Worm (Caenorhabditis elegans) whole organism, late embryonic: Measurements from ENCODE around the gene cpf-2.

Experiments used
- C08G9.2 ChIP-seq: sonication (generic microtip); optimal IDR thresholded peaks from 2 replicates; lab custom pipeline; 2016; ENCODE audit warnings: mild to moderate bottlenecking, missing genetic modification characterization, moderate library complexity, missing compliant biosample characterization
- K02D7.2 ChIP-seq: sonication (generic microtip); optimal IDR thresholded peaks from 2 replicates; lab custom pipeline; 2017; ENCODE audit warnings: mild to moderate bottlenecking, missing genetic modification characterization, missing compliant biosample characterization
- T23F11.4 ChIP-seq: fragments of 200-800 bp; sonication (Bioruptor generic); optimal IDR thresholded peaks from 2 replicates; lab custom pipeline; 2018; ENCODE audit warnings: mild to moderate bottlenecking, missing genetic modification characterization, missing compliant biosample characterization
- Y22D7AL.16 ChIP-seq: sonication (generic microtip); optimal IDR thresholded peaks from 2 replicates; lab custom pipeline; 2016; ENCODE audit warnings: missing genetic modification characterization, missing compliant biosample characterization
- ahr-1 ChIP-seq: sonication (generic microtip); optimal IDR thresholded peaks from 2 replicates; lab custom pipeline; 2016; ENCODE audit warnings: missing genetic modification characterization, missing compliant biosample characterization
- ceh-14 ChIP-seq: sonication (generic microtip); optimal IDR thresholded peaks from 2 replicates; lab custom pipeline; 2016; ENCODE audit warnings: missing genotype, missing genetic modification characterization, missing compliant biosample characterization
- ceh-18 ChIP-seq: sonication (generic microtip); optimal IDR thresholded peaks from 2 replicates; lab custom pipeline; 2016; ENCODE audit warnings: missing genetic modification characterization, missing compliant biosample characterization
- ceh-2 ChIP-seq: sonication (generic microtip); optimal IDR thresholded peaks from 2 replicates; lab custom pipeline; 2016; ENCODE audit warnings: missing genotype, missing genetic modification characterization, missing compliant biosample characterization
- ceh-22 ChIP-seq: sonication (generic microtip); optimal IDR thresholded peaks from 2 replicates; lab custom pipeline; 2017; ENCODE audit warnings: missing biosample characterization, missing genetic modification characterization
- ceh-31 ChIP-seq: sonication (generic microtip); optimal IDR thresholded peaks from 2 replicates; lab custom pipeline; 2016; ENCODE audit warnings: missing genetic modification characterization, missing compliant biosample characterization
- ceh-34 ChIP-seq: sonication (generic microtip); optimal IDR thresholded peaks from 2 replicates; lab custom pipeline; 2016; ENCODE audit warnings: mild to moderate bottlenecking, missing genetic modification characterization, missing compliant biosample characterization
- ceh-48 ChIP-seq: sonication (generic microtip); optimal IDR thresholded peaks from 2 replicates; lab custom pipeline; 2016; ENCODE audit warnings: missing genetic modification characterization, inconsistent platforms, missing compliant biosample characterization
- ceh-9 ChIP-seq: sonication (generic microtip); optimal IDR thresholded peaks from 2 replicates; lab custom pipeline; 2016; ENCODE audit warnings: mild to moderate bottlenecking, missing genetic modification characterization, inconsistent platforms, missing compliant biosample characterization
- dmd-4 ChIP-seq: sonication (generic microtip); optimal IDR thresholded peaks from 2 replicates; lab custom pipeline; 2016; ENCODE audit warnings: borderline replicate concordance, missing genetic modification characterization, missing compliant biosample characterization
- dve-1 ChIP-seq: sonication (generic microtip); optimal IDR thresholded peaks from 2 replicates; lab custom pipeline; 2017; ENCODE audit warnings: antibody characterized with exemption, mild to moderate bottlenecking, missing genetic modification characterization, missing compliant biosample characterization
- elt-2 ChIP-seq: sonication (generic microtip); optimal IDR thresholded peaks from 2 replicates; lab custom pipeline; 2016; ENCODE audit warnings: missing genetic modification reagents, missing genetic modification characterization, missing compliant biosample characterization
- ets-4 ChIP-seq: sonication (generic microtip); optimal IDR thresholded peaks from 2 replicates; lab custom pipeline; 2016; ENCODE audit warnings: missing genetic modification characterization, missing compliant biosample characterization
- eyg-1 ChIP-seq: sonication (generic microtip); optimal IDR thresholded peaks from 2 replicates; lab custom pipeline; 2016; ENCODE audit warnings: missing genotype, missing genetic modification characterization, missing compliant biosample characterization
- fax-1 ChIP-seq: sonication (generic microtip); optimal IDR thresholded peaks from 2 replicates; lab custom pipeline; 2016; ENCODE audit warnings: missing genotype, missing genetic modification characterization, missing compliant biosample characterization
- gmeb-2 ChIP-seq: sonication (generic microtip); optimal IDR thresholded peaks from 2 replicates; lab custom pipeline; 2016; ENCODE audit warnings: missing genetic modification characterization, inconsistent platforms, missing compliant biosample characterization
- hlh-30 ChIP-seq: sonication (generic microtip); optimal IDR thresholded peaks from 2 replicates; lab custom pipeline; 2017; ENCODE audit warnings: antibody characterized with exemption, missing genetic modification characterization, missing compliant biosample characterization; ENCODE audit not compliant: insufficient read depth
- hlh-6 ChIP-seq: sonication (generic microtip); optimal IDR thresholded peaks from 2 replicates; lab custom pipeline; 2016; ENCODE audit warnings: missing genotype, missing genetic modification characterization, missing compliant biosample characterization
- hlh-8 ChIP-seq: sonication (generic microtip); optimal IDR thresholded peaks from 2 replicates; lab custom pipeline; 2016; ENCODE audit warnings: missing genotype, missing genetic modification characterization, missing compliant biosample characterization
- mec-3 ChIP-seq: sonication (generic microtip); optimal IDR thresholded peaks from 2 replicates; lab custom pipeline; 2016; ENCODE audit warnings: borderline replicate concordance, missing genetic modification characterization, missing compliant biosample characterization
- nfya-1 ChIP-seq: sonication (generic microtip); optimal IDR thresholded peaks from 2 replicates; lab custom pipeline; 2017; ENCODE audit warnings: missing genetic modification characterization, mild to moderate bottlenecking, missing compliant biosample characterization, antibody characterized with exemption, moderate library complexity
- pros-1 ChIP-seq: fragments of 150-350 bp; optimal IDR thresholded peaks from 2 replicates; lab custom pipeline; 2014; ENCODE audit warnings: missing biosample characterization, missing genetic modification reagents, missing genetic modification characterization
- rnt-1 ChIP-seq: sonication (generic microtip); optimal IDR thresholded peaks from 2 replicates; lab custom pipeline; 2016; ENCODE audit warnings: missing genetic modification characterization, missing compliant biosample characterization
- sdc-2 ChIP-seq: sonication (generic microtip); optimal IDR thresholded peaks from 2 replicates; lab custom pipeline; 2016; ENCODE audit warnings: missing genotype, missing genetic modification characterization, missing compliant biosample characterization
- sox-2 ChIP-seq: fragments of 200-800 bp; sonication (Bioruptor generic); IDR thresholded peaks from 2 replicates; pipeline ENCODE4 v1.3.6; 2022; ENCODE audit warnings: missing genetic modification reagents, missing genetic modification characterization, missing compliant biosample characterization
- sox-4 ChIP-seq: sonication (generic microtip); optimal IDR thresholded peaks from 2 replicates; lab custom pipeline; 2017; ENCODE audit warnings: mild to moderate bottlenecking, missing genetic modification characterization, inconsistent platforms, missing compliant biosample characterization
- syd-9 ChIP-seq: sonication (generic microtip); optimal IDR thresholded peaks from 2 replicates; lab custom pipeline; 2016; ENCODE audit warnings: mild to moderate bottlenecking, missing genetic modification characterization, moderate library complexity, missing compliant biosample characterization
- tbx-2 ChIP-seq: sonication (generic microtip); optimal IDR thresholded peaks from 2 replicates; lab custom pipeline; 2016; ENCODE audit warnings: missing genetic modification characterization, missing compliant biosample characterization
- tbx-7 ChIP-seq: sonication (generic microtip); optimal IDR thresholded peaks from 2 replicates; lab custom pipeline; 2016; ENCODE audit warnings: missing genotype, missing genetic modification characterization, missing compliant biosample characterization
- ttx-3 ChIP-seq: sonication (generic microtip); optimal IDR thresholded peaks from 2 replicates; lab custom pipeline; 2016; ENCODE audit warnings: missing genetic modification reagents, missing genetic modification characterization, missing compliant biosample characterization
- unc-3 ChIP-seq, 2 experiments: fragments of 200-800 bp in 1 of 2; sonication (Bioruptor generic) in 1 of 2; sonication (generic microtip) in 1 of 2; conservative IDR thresholded peaks in 1 of 2; optimal IDR thresholded peaks in 1 of 2; 2 replicates each; pipeline versions ENCODE4 v1.3.6 to Lab custom; 2016 to 2022; ENCODE audit warnings: missing compliant biosample characterization in 2 of 2, missing genetic modification characterization in 2 of 2, missing genetic modification reagents in 1 of 2
- unc-42 ChIP-seq: sonication (generic microtip); optimal IDR thresholded peaks from 2 replicates; lab custom pipeline; 2016; ENCODE audit warnings: missing genotype, missing genetic modification characterization, missing compliant biosample characterization
- unc-55 ChIP-seq: sonication (generic microtip); optimal IDR thresholded peaks from 2 replicates; lab custom pipeline; 2017; ENCODE audit warnings: missing biosample characterization, missing genetic modification reagents, missing genetic modification characterization
- unc-86 ChIP-seq: sonication (generic microtip); optimal IDR thresholded peaks from 2 replicates; lab custom pipeline; 2016; ENCODE audit warnings: missing genetic modification characterization, missing compliant biosample characterization
- zip-5 ChIP-seq: sonication (generic microtip); optimal IDR thresholded peaks from 2 replicates; lab custom pipeline; 2016; ENCODE audit warnings: missing genetic modification characterization, missing compliant biosample characterization

Gene cpf-2

ce11 chrIII:13310552-13310951, 41.9 kb upstream of the cpf-2 start:
- TF ChIP-seq rnt-1 (tag; lab: Kevin White, UChicago) (no peak), gmeb-2 (tag; lab: Kevin White, UChicago) (no peak), hlh-8 (no peak), nfya-1 (tag; lab: Kevin White, UChicago) (no peak), C08G9.2 (tag; lab: Kevin White, UChicago) (no peak), pros-1 (tag; lab: Kevin White, UChicago) (no peak), unc-55 (GFP tag; lab: Kevin White, UChicago) (no peak), elt-2 (no peak), mec-3 (no peak), ceh-9 (tag; lab: Kevin White, UChicago) (no peak), ahr-1 (tag; lab: Kevin White, UChicago) (no peak)

ce11 chrIII:13307107-13307506, 38.4 kb upstream of the cpf-2 start, which contains the start of the genes klp-19 and slc-36.1:
klp-19 (minus strand) TSS chrIII:13307259.
slc-36.1 (plus strand) TSS chrIII:13307502.
- TF ChIP-seq fax-1 (tag; lab: Kevin White, UChicago): no peak
- no peak for TF ChIP-seq Y22D7AL.16 (tag; lab: Kevin White, UChicago)
- no peak for TF ChIP-seq ceh-2 (tag; lab: Kevin White, UChicago)
- TF ChIP-seq ceh-31 (tag; lab: Kevin White, UChicago): peak; percentile 12
- TF ChIP-seq rnt-1 (tag; lab: Kevin White, UChicago): no peak
- TF ChIP-seq nfya-1 (tag; lab: Kevin White, UChicago): peak; percentile 42
- no peak for TF ChIP-seq mec-3
- no peak for TF ChIP-seq sdc-2 (tag; lab: Kevin White, UChicago)
- no peak for TF ChIP-seq hlh-8
- peak; percentile 78 for TF ChIP-seq unc-42 (tag; lab: Kevin White, UChicago)
- peak; percentile 12 for TF ChIP-seq ceh-34 (tag; lab: Kevin White, UChicago)
- TF ChIP-seq ttx-3 (tag; lab: Kevin White, UChicago): no peak

ce11 chrIII:13305537-13305936, 36.9 kb upstream of the cpf-2 start:
- TF ChIP-seq ceh-14 (no peak), ceh-22 (tag; lab: Kevin White, UChicago) (no peak), ceh-31 (tag; lab: Kevin White, UChicago) (no peak), ceh-34 (tag; lab: Kevin White, UChicago) (no peak), gmeb-2 (tag; lab: Kevin White, UChicago) (no peak), Y22D7AL.16 (tag; lab: Kevin White, UChicago) (no peak), eyg-1 (tag; lab: Kevin White, UChicago) (no peak), K02D7.2 (tag; lab: Kevin White, UChicago) (no peak), ceh-18 (tag; lab: Kevin White, UChicago) (no peak), syd-9 (tag; lab: Kevin White, UChicago) (no peak), hlh-30 (tag; lab: Kevin White, UChicago) (no peak), dmd-4 (no peak), ceh-48 (tag; lab: Kevin White, UChicago) (no peak), T23F11.4 (GFP tag; lab: Kevin White, UChicago) (no peak), unc-3 (GFP tag; conservative IDR thresholded peaks at IDR 0.05; lab: Robert Waterston, UW) (no peak), unc-3 (tag; optimal IDR thresholded peaks at IDR 0.05; lab: Kevin White, UChicago) (no peak), sox-4 (no peak), ets-4 (tag; lab: Kevin White, UChicago) (no peak), tbx-7 (tag; lab: Kevin White, UChicago) (no peak), mec-3 (no peak)

- TF ChIP-seq T23F11.4 (GFP tag; lab: Kevin White, UChicago) (no peak), ceh-2 (tag; lab: Kevin White, UChicago) (no peak), hlh-6 (tag; lab: Kevin White, UChicago) (no peak), zip-5 (tag; lab: Kevin White, UChicago) (no peak), rnt-1 (tag; lab: Kevin White, UChicago) (no peak), unc-55 (GFP tag; lab: Kevin White, UChicago) (no peak), sox-2 (GFP tag; lab: Robert Waterston, UW) (no peak), tbx-2 (tag; lab: Kevin White, UChicago) (no peak), sdc-2 (tag; lab: Kevin White, UChicago) (no peak), unc-86 (tag; lab: Kevin White, UChicago) (no peak), dve-1 (tag; lab: Kevin White, UChicago) (no peak), unc-42 (tag; lab: Kevin White, UChicago) (no peak), sox-4 (no peak), syd-9 (tag; lab: Kevin White, UChicago) (no peak), ceh-18 (tag; lab: Kevin White, UChicago) (no peak), dmd-4 (no peak)
Measured at ce11 chrIII:13302578-13302977, 33.9 kb upstream of the cpf-2 start.
